Worm (Caenorhabditis elegans): ENCODE results near the gene F55G1.15.

Gene F55G1.15

DNA sequence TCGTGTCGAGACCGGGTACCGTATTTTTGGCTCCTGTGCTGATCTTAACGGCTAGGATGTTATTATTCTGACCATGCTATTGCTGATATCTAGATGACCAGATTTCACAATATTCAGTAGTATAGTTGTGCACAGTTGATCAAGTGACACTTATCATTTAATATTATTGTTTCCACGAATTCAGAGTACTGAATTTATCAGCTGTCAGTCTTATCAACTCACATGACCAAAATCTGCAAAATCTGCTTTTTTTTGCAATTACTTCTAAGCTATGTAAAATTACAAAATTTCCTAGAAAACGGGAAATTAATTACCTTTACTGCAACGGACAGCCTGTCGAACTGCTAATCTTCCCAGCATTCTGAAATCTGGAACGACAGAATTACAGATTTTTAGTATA is 49.2 kb upstream of the F55G1.15 start, which contains the start of gene pam-1 (continued):
- TF ChIP-seq nhr-10 (tag; optimal IDR thresholded peaks at IDR 0.05): no peak
- TF ChIP-seq hif-1 (tag; optimal IDR thresholded peaks at IDR 0.05): no peak
- TF ChIP-seq aly-2 (tag; optimal IDR thresholded peaks at IDR 0.05): no peak
- no peak for TF ChIP-seq ctbp-1 (GFP tag; IDR thresholded peaks at IDR 0.05)
- TF ChIP-seq nhr-28 (tag; optimal IDR thresholded peaks at IDR 0.05): no peak
- peak; percentile 25; the same call in 1 of the 2 replicates for TF ChIP-seq dmd-6 (GFP tag; IDR thresholded peaks at IDR 0.05)

DNA sequence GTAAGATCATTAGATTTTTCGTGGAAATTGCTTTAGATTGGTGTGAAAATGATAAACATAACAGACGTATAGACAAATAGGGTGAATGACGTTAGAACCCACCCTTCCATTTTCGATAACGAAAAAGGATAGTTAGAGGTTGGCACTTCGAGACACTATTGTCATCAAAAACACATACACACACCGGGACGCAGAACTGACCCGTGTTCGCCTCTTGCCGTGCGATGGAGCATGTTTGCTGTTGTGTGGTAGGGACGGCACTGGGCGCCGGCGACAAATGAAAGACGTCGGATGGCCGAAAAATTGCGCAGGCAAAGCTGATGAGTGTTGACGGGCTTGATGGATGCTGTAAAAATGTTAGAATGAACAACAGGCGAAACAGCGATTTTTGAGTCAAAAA is 48.6 kb upstream of the F55G1.15 start:
- TF ChIP-seq lin-1 (GFP tag; IDR thresholded peaks at IDR 0.05): peak; percentile 60
- TF ChIP-seq nhr-42 (GFP tag; IDR thresholded peaks at IDR 0.05): peak; percentile 58; the same call in 1 of the 2 replicates
- TF ChIP-seq mdl-1 (tag; optimal IDR thresholded peaks at IDR 0.05): peak in 1 of 2 experiments; percentile 6
- no peak for TF ChIP-seq Y75B8A.6 (GFP tag; IDR thresholded peaks at IDR 0.05)
- no peak for TF ChIP-seq nhr-11 (tag; optimal IDR thresholded peaks at IDR 0.05)
- TF ChIP-seq lim-7 (GFP tag; IDR thresholded peaks at IDR 0.05): no peak
- TF ChIP-seq ctbp-1 (GFP tag; IDR thresholded peaks at IDR 0.05): no peak
- no peak for TF ChIP-seq R02D3.7 (tag; optimal IDR thresholded peaks at IDR 0.05)
- peak in 1 of 2 experiments; percentile 48 for TF ChIP-seq lsy-2 (tag; optimal IDR thresholded peaks at IDR 0.05)
- TF ChIP-seq nhr-41 (GFP tag; IDR thresholded peaks at IDR 0.05): peak; percentile 65; the same call in 1 of the 2 replicates
- no peak for TF ChIP-seq attf-4 (tag; optimal IDR thresholded peaks at IDR 0.05)
- no peak for TF ChIP-seq unc-62 (GFP tag; optimal IDR thresholded peaks at IDR 0.05 in 1 of 2)
- no peak for TF ChIP-seq unc-62 (tag; optimal IDR thresholded peaks at IDR 0.05)
- TF ChIP-seq duxl-1 (tag; optimal IDR thresholded peaks at IDR 0.05; ENCODE audit: poor library complexity): no peak
- no peak for TF ChIP-seq ceh-32 (tag; optimal IDR thresholded peaks at IDR 0.05; ENCODE audit: poor library complexity)
- peak; percentile 29 for TF ChIP-seq lin-13 (GFP tag; optimal IDR thresholded peaks at IDR 0.05)
- TF ChIP-seq tra-1 (GFP tag; IDR thresholded peaks at IDR 0.05): no peak
- TF ChIP-seq mxl-2 (GFP tag; conservative IDR thresholded peaks at IDR 0.05): no peak
- peak; percentile 27; the same call in 1 of the 2 replicates for TF ChIP-seq hmg-1.1 (GFP tag; IDR thresholded peaks at IDR 0.05)
- no peak for TF ChIP-seq ZK546.5 (tag; optimal IDR thresholded peaks at IDR 0.05)
- no peak for TF ChIP-seq T26A8.4 (GFP tag; IDR thresholded peaks at IDR 0.05)
- TF ChIP-seq nhr-10 (tag; optimal IDR thresholded peaks at IDR 0.05): no peak
- TF ChIP-seq nhr-48 (tag; optimal IDR thresholded peaks at IDR 0.05): peak; percentile 20
- TF ChIP-seq ces-1 (GFP tag; optimal IDR thresholded peaks at IDR 0.05): no peak
- TF ChIP-seq rbr-2 (tag; optimal IDR thresholded peaks at IDR 0.05): peak; percentile 2
- TF ChIP-seq unc-130 (GFP tag; optimal IDR thresholded peaks at IDR 0.05): no peak
- no peak for TF ChIP-seq daf-19 (GFP tag; conservative IDR thresholded peaks at IDR 0.05)
- no peak for TF ChIP-seq lin-29 (GFP tag; IDR thresholded peaks at IDR 0.05)
- no peak for TF ChIP-seq nhr-25 (tag; optimal IDR thresholded peaks at IDR 0.05; ENCODE audit: borderline replicate concordance, insufficient read depth)
- no peak for TF ChIP-seq zfp-2 (tag; optimal IDR thresholded peaks at IDR 0.05)
- peak; percentile 19 for TF ChIP-seq nhr-77 (tag; optimal IDR thresholded peaks at IDR 0.05)
- no peak for TF ChIP-seq ztf-7 (tag; optimal IDR thresholded peaks at IDR 0.05)
- TF ChIP-seq madf-5 (GFP tag; IDR thresholded peaks at IDR 0.05): 0 out of 4 replicates have a peak, but pooled peaks of 1 of the 2 experiments have one; percentile 70
- TF ChIP-seq nhr-6 (tag; optimal IDR thresholded peaks at IDR 0.05): no peak
- TF ChIP-seq lin-39 (tag; optimal IDR thresholded peaks at IDR 0.05): no peak
- no peak for TF ChIP-seq ztf-11 (tag; optimal IDR thresholded peaks at IDR 0.05)
- TF ChIP-seq pha-4 (GFP tag; IDR thresholded peaks at IDR 0.05): no peak
- no peak for TF ChIP-seq pha-4 (tag; optimal IDR thresholded peaks at IDR 0.05)
- TF ChIP-seq pqm-1 (tag; optimal IDR thresholded peaks at IDR 0.05): peak; percentile 42
- no peak for TF ChIP-seq ZK337.2 (GFP tag; IDR thresholded peaks at IDR 0.05)
- TF ChIP-seq aha-1 (tag): peak; percentile 50
- TF ChIP-seq hlh-11 (tag; optimal IDR thresholded peaks at IDR 0.05): peak; percentile 79
- TF ChIP-seq set-16 (GFP tag; IDR thresholded peaks at IDR 0.05): 0 out of 2 replicates have a peak, but pooled peaks have one; percentile 17
- TF ChIP-seq daf-16 (GFP tag; optimal IDR thresholded peaks at IDR 0.05): no peak
- peak; percentile 83 for TF ChIP-seq daf-16 (tag; optimal IDR thresholded peaks at IDR 0.05)
- TF ChIP-seq F26F4.8 (GFP tag; conservative IDR thresholded peaks at IDR 0.05): no peak
- no peak for TF ChIP-seq dmd-8 (GFP tag; IDR thresholded peaks at IDR 0.05)
